1 worm cellular context compared by ENCODE assay signal in genomic region chrIII:9112479-9112878, ce11.
TF ChIP-seq lines count a peak whose summit lies in the region.

No protein-coding gene starts in this region.

TF ChIP-seq in whole organism, late embryonic, 69 proteins besides CTCF, POLR2A, EP300 and RAD21 (continued from another document):
- TF ChIP-seq ceh-34 (tag; optimal IDR thresholded peaks at IDR 0.05; lab: Kevin White, UChicago) (peak; percentile 49), pat-9 (tag; optimal IDR thresholded peaks at IDR 0.05; lab: Kevin White, UChicago) (no peak), pros-1 (tag; optimal IDR thresholded peaks at IDR 0.05; lab: Kevin White, UChicago) (no peak), sox-2 (GFP tag; IDR thresholded peaks at IDR 0.05; lab: Robert Waterston, UW) (0 out of 2 replicates have a peak, but pooled peaks have one; percentile 1)
